Fruit fly (Drosophila melanogaster): ENCODE results near the gene CG6415.
A peak's percentile ranks its signal among the peaks of the same experiment; 100 is the strongest.

DNA sequence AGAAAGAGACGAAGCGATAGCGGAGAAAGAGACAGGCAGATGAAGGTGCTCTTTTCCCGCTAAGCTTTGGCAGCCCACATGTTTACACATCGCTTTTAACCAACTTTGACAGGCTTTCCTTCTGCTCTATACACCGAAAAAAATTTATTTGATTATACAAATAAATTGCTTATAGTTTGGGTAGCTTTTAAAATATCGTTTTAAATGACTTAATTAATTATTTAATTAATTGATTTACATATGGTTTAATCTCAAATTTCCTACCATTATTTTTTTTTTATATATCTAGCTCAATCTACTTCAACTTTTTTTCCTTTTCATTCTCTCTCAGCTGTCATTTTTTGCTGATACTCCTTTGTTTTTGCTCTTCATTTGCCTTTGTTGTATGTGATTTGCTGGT, 30.4 kb upstream of the CG6415 start:
- TF ChIP-seq CG9948 (tag; optimal IDR thresholded peaks at IDR 0.05), result peak; percentile 33
- no peak for TF ChIP-seq Pif1B (GFP tag; optimal IDR thresholded peaks at IDR 0.05)
- TF ChIP-seq gl (tag; optimal IDR thresholded peaks at IDR 0.05), result no peak
- no peak for TF ChIP-seq Pif1A (GFP tag; optimal IDR thresholded peaks at IDR 0.05)
- peak; percentile 52; the same call in 2 of the 3 replicates for TF ChIP-seq CG4496 (GFP tag; IDR thresholded peaks at IDR 0.05)
- no peak for TF ChIP-seq CG10348 (GFP tag; IDR thresholded peaks at IDR 0.05)
- TF ChIP-seq CG17806 (tag; optimal IDR thresholded peaks at IDR 0.05), result peak; percentile 42
- TF ChIP-seq Ets98B (GFP tag; IDR thresholded peaks at IDR 0.05), result no peak
- no peak for TF ChIP-seq CG32121 (GFP tag; IDR thresholded peaks at IDR 0.05)
- TF ChIP-seq EcR (GFP tag; optimal IDR thresholded peaks at IDR 0.05), result no peak
- TF ChIP-seq CG34367 (tag; optimal IDR thresholded peaks at IDR 0.05), result no peak
- TF ChIP-seq CG15710 (tag; optimal IDR thresholded peaks at IDR 0.05), result peak; percentile 24
- TF ChIP-seq Snoo (tag; optimal IDR thresholded peaks at IDR 0.05), result no peak
- TF ChIP-seq CG13204 (GFP tag; optimal IDR thresholded peaks at IDR 0.05), result no peak

Data from whole organism, pupa.